Worm (Caenorhabditis elegans) whole organism, L4 larva: ENCODE data around the gene Y57A10C.8.

Experiments used
- ZK546.5 ChIP-seq, 2 experiments: sonication (generic microtip); optimal IDR thresholded peaks; 2 replicates each; lab custom pipeline; 2017; ENCODE audit warnings: missing biosample characterization in 2 of 2, missing genetic modification characterization in 2 of 2
- ceh-32 ChIP-seq: sonication (generic microtip); optimal IDR thresholded peaks from 2 replicates; lab custom pipeline; 2016; ENCODE audit warnings: mild to moderate bottlenecking, missing genetic modification characterization, missing compliant biosample characterization; ENCODE audit not compliant: poor library complexity
- mxl-2 ChIP-seq: fragments of 200-800 bp; sonication (Bioruptor generic); conservative IDR thresholded peaks from 2 replicates; pipeline ENCODE4 v1.3.6; 2022; ENCODE audit warnings: missing genetic modification reagents, missing genetic modification characterization, missing compliant biosample characterization
- nhr-28 ChIP-seq: fragments of 150-350 bp; optimal IDR thresholded peaks from 2 replicates; lab custom pipeline; 2014; ENCODE audit warnings: missing biosample characterization, missing genetic modification characterization
- nhr-76 ChIP-seq: fragments of 150-350 bp; optimal IDR thresholded peaks from 2 replicates; lab custom pipeline; 2014; ENCODE audit warnings: missing biosample characterization, missing genetic modification characterization

- TF ChIP-seq ceh-32 (tag; lab: Kevin White, UChicago) (no peak), nhr-76 (tag; lab: Kevin White, UChicago) (no peak), mxl-2 (GFP tag; lab: Robert Waterston, UW) (no peak), nhr-28 (tag; lab: Kevin White, UChicago) (no peak), ZK546.5 (tag; optimal IDR thresholded peaks at IDR 0.05; lab: Kevin White, UChicago) (no peak)
Measured at ce11 chrII:12444679-12445376, 15.2 kb upstream of the Y57A10C.8 start, which contains the start of the genes W05H5.1 and pitr-6.
